1 fruit fly cellular context compared by ENCODE assay signal in the genomic region with DNA sequence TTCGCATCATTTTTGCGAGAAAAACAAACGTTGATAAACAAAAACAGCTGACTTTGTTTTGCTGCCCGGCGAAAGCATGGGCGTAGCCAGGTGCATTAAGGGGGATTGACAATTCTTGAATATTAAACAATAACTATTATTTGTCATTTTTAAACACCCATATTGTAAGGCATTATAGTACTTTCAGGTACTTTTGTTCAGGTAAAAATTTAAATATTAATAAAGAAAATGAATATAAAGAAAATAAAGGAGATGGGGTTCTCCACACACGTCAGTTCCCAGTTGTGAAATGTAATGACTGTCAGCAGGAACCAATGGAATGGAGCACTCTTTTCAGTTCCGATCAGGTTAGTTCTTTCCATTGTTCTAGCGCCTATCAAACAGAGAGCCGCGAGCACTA.
TF ChIP-seq lines count a peak whose summit lies in the region.

Gene Coq3, minus strand, starts transcription at position 58 of the 400 bp plus-strand sequence.
Gene Pld3, plus strand, starts transcription at position 294 of the 400 bp plus-strand sequence.

TF ChIP-seq in whole organism, embryonic, 481 proteins besides CTCF, POLR2A, EP300 and RAD21 (continued from another document and continues in another):
- no peak for TF ChIP-seq wor (GFP tag; IDR thresholded peaks at IDR 0.05; lab: Robert Waterston, UW)
- no peak for TF ChIP-seq eve (GFP tag; optimal IDR thresholded peaks at IDR 0.05; lab: Kevin White, UChicago)
- TF ChIP-seq CG11504 (tag; optimal IDR thresholded peaks at IDR 0.05; lab: Kevin White, UChicago): peak; percentile 86
- peak; percentile 57 for TF ChIP-seq CG13123 (GFP tag; optimal IDR thresholded peaks at IDR 0.05; lab: Kevin White, UChicago)
- TF ChIP-seq CG16863 (GFP tag; optimal IDR thresholded peaks at IDR 0.05; lab: Kevin White, UChicago): peak; percentile 54
- peak; percentile 69 for TF ChIP-seq Nf-YA (GFP tag; IDR thresholded peaks at IDR 0.05; lab: Robert Waterston, UW)
- TF ChIP-seq ap (GFP tag; IDR thresholded peaks at IDR 0.05; lab: Robert Waterston, UW): 0 out of 2 replicates have a peak, but pooled peaks have one; percentile 19
- peak; percentile 46 for TF ChIP-seq CG10959 (GFP tag; IDR thresholded peaks at IDR 0.05; lab: Robert Waterston, UW)
- TF ChIP-seq CG1233 (GFP tag; optimal IDR thresholded peaks at IDR 0.05; lab: Kevin White, UChicago): peak; percentile 78
- peak; percentile 77 for TF ChIP-seq odd (GFP tag; optimal IDR thresholded peaks at IDR 0.05; lab: Kevin White, UChicago)
- TF ChIP-seq Dref (GFP tag; IDR thresholded peaks at IDR 0.05; lab: Robert Waterston, UW): no peak
- peak; percentile 18 for TF ChIP-seq CG3407 (GFP tag; optimal IDR thresholded peaks at IDR 0.05; lab: Kevin White, UChicago)
- peak; percentile 85 for TF ChIP-seq Dbx (GFP tag; IDR thresholded peaks at IDR 0.05; lab: Robert Waterston, UW)
- peak; percentile 72; the same call in 2 of the 3 replicates for TF ChIP-seq otp (GFP tag; IDR thresholded peaks at IDR 0.05; lab: Robert Waterston, UW)
- TF ChIP-seq CG6272 (GFP tag; IDR thresholded peaks at IDR 0.05; lab: Robert Waterston, UW): 0 out of 2 replicates have a peak, but pooled peaks have one; percentile 44
- TF ChIP-seq CG43689 (GFP tag; IDR thresholded peaks at IDR 0.05; lab: Robert Waterston, UW): peak; percentile 73
- no peak for TF ChIP-seq sima (GFP tag; optimal IDR thresholded peaks at IDR 0.05; lab: Kevin White, UChicago)
- peak; percentile 56 for TF ChIP-seq CG12219 (GFP tag; optimal IDR thresholded peaks at IDR 0.05; lab: Kevin White, UChicago)
- peak; percentile 84 for TF ChIP-seq phol (tag; optimal IDR thresholded peaks at IDR 0.05; lab: Kevin White, UChicago)
- peak; percentile 57 for TF ChIP-seq CG33213 (GFP tag; optimal IDR thresholded peaks at IDR 0.05; lab: Kevin White, UChicago)
- TF ChIP-seq CG6683 (GFP tag; optimal IDR thresholded peaks at IDR 0.05; lab: Kevin White, UChicago): peak; percentile 66
- TF ChIP-seq CG11560 (tag; IDR thresholded peaks at IDR 0.05; lab: Robert Waterston, UW): no peak
- TF ChIP-seq CG12155 (GFP tag; optimal IDR thresholded peaks at IDR 0.05; lab: Kevin White, UChicago): peak; percentile 88
- peak; percentile 60 for TF ChIP-seq NC2β (GFP tag; optimal IDR thresholded peaks at IDR 0.05; lab: Kevin White, UChicago)
- peak; percentile 81 for TF ChIP-seq MBD-R2 (GFP tag; IDR thresholded peaks at IDR 0.05; lab: Robert Waterston, UW)
- TF ChIP-seq prd (optimal IDR thresholded peaks at IDR 0.05; lab: Kevin White, UChicago): no peak
- TF ChIP-seq prd (GFP tag; IDR thresholded peaks at IDR 0.05; lab: Robert Waterston, UW): peak; percentile 85
- peak; percentile 73 for TF ChIP-seq CG15601 (tag; optimal IDR thresholded peaks at IDR 0.05; lab: Kevin White, UChicago)
- TF ChIP-seq Dp (GFP tag; optimal IDR thresholded peaks at IDR 0.05; lab: Kevin White, UChicago): no peak
- peak; percentile 81 for TF ChIP-seq CG7556 (GFP tag; optimal IDR thresholded peaks at IDR 0.05; lab: Kevin White, UChicago)
- peak; percentile 59; the same call in 1 of the 2 replicates for TF ChIP-seq CG8765 (GFP tag; IDR thresholded peaks at IDR 0.05; lab: Robert Waterston, UW)
- TF ChIP-seq Poxn (GFP tag; IDR thresholded peaks at IDR 0.05; lab: Robert Waterston, UW): no peak
- peak; percentile 9 for TF ChIP-seq CG31365 (tag; optimal IDR thresholded peaks at IDR 0.05; lab: Kevin White, UChicago)
- TF ChIP-seq p53 (GFP tag; optimal IDR thresholded peaks at IDR 0.05; lab: Kevin White, UChicago): no peak
- peak in 1 of 2 experiments; percentile 28 for TF ChIP-seq insv (GFP tag; optimal IDR thresholded peaks at IDR 0.05; lab: Kevin White, UChicago)
- TF ChIP-seq jumu (GFP tag; optimal IDR thresholded peaks at IDR 0.05; lab: Kevin White, UChicago): peak; percentile 10
- TF ChIP-seq cas (GFP tag; IDR thresholded peaks at IDR 0.05; lab: Robert Waterston, UW): no peak
- TF ChIP-seq Dek (tag; optimal IDR thresholded peaks at IDR 0.05; lab: Kevin White, UChicago): peak; percentile 73
- peak; percentile 61 for TF ChIP-seq gsb-n (tag; optimal IDR thresholded peaks at IDR 0.05; lab: Kevin White, UChicago)
- TF ChIP-seq HLH3B (GFP tag; IDR thresholded peaks at IDR 0.05; lab: Robert Waterston, UW): peak; percentile 72
- peak; percentile 49 for TF ChIP-seq CG8944 (GFP tag; optimal IDR thresholded peaks at IDR 0.05; lab: Kevin White, UChicago)
- no peak for TF ChIP-seq Doc2 (GFP tag; IDR thresholded peaks at IDR 0.05; lab: Robert Waterston, UW)
- TF ChIP-seq CG16813 (GFP tag; IDR thresholded peaks at IDR 0.05; lab: Robert Waterston, UW; ENCODE audit: partially characterized antibody): no peak
- no peak for TF ChIP-seq CG17612 (GFP tag; IDR thresholded peaks at IDR 0.05; lab: Robert Waterston, UW)
- TF ChIP-seq CG15514 (GFP tag; optimal IDR thresholded peaks at IDR 0.05; lab: Kevin White, UChicago): peak; percentile 97
- TF ChIP-seq sug (tag; optimal IDR thresholded peaks at IDR 0.05; lab: Kevin White, UChicago): peak; percentile 80
- no peak for TF ChIP-seq Hey (tag; optimal IDR thresholded peaks at IDR 0.05; lab: Kevin White, UChicago)
- peak; percentile 85 for TF ChIP-seq row (GFP tag; IDR thresholded peaks at IDR 0.05; lab: Robert Waterston, UW)
- TF ChIP-seq fd102C (GFP tag; optimal IDR thresholded peaks at IDR 0.05; lab: Kevin White, UChicago): no peak
- no peak for TF ChIP-seq CG14965 (GFP tag; optimal IDR thresholded peaks at IDR 0.05; lab: Kevin White, UChicago; ENCODE audit: borderline replicate concordance)
- no peak for TF ChIP-seq Stat92E (GFP tag; optimal IDR thresholded peaks at IDR 0.05; lab: Kevin White, UChicago)
- no peak for TF ChIP-seq hbn (GFP tag; IDR thresholded peaks at IDR 0.05; lab: Robert Waterston, UW; ENCODE audit: partially characterized antibody)
- TF ChIP-seq Ssrp (tag; optimal IDR thresholded peaks at IDR 0.05; lab: Kevin White, UChicago): peak; percentile 73
- peak; percentile 88 for TF ChIP-seq CG17829 (tag; optimal IDR thresholded peaks at IDR 0.05; lab: Kevin White, UChicago)
- TF ChIP-seq CG7271 (tag; optimal IDR thresholded peaks at IDR 0.05; lab: Kevin White, UChicago): peak; percentile 60
- peak; percentile 50 for TF ChIP-seq CG4617 (GFP tag; optimal IDR thresholded peaks at IDR 0.05; lab: Kevin White, UChicago; ENCODE audit: borderline replicate concordance)
- peak; percentile 83 for TF ChIP-seq sob (GFP tag; IDR thresholded peaks at IDR 0.05; lab: Robert Waterston, UW)
- peak; percentile 60 for TF ChIP-seq CrebB (tag; optimal IDR thresholded peaks at IDR 0.05; lab: Kevin White, UChicago)
- peak; percentile 79 for TF ChIP-seq tgo (GFP tag; IDR thresholded peaks at IDR 0.05; lab: Robert Waterston, UW)
- TF ChIP-seq CG2199 (GFP tag; IDR thresholded peaks at IDR 0.05; lab: Robert Waterston, UW): 0 out of 3 replicates have a peak, but pooled peaks have one; percentile 38
- TF ChIP-seq CG12744 (GFP tag; optimal IDR thresholded peaks at IDR 0.05; lab: Kevin White, UChicago): peak; percentile 63
- TF ChIP-seq Dll (GFP tag; IDR thresholded peaks at IDR 0.05; lab: Robert Waterston, UW; ENCODE audit: partially characterized antibody): no peak
- TF ChIP-seq pfk (GFP tag; optimal IDR thresholded peaks at IDR 0.05; lab: Kevin White, UChicago): peak; percentile 94
- TF ChIP-seq hth (optimal IDR thresholded peaks at IDR 0.05; lab: Kevin White, UChicago): no peak
- peak; percentile 80 for TF ChIP-seq CG16779 (GFP tag; IDR thresholded peaks at IDR 0.05; lab: Robert Waterston, UW)
- no peak for TF ChIP-seq CG9797 (GFP tag; optimal IDR thresholded peaks at IDR 0.05; lab: Kevin White, UChicago)
- peak; percentile 69 to 82 for TF ChIP-seq Hr51 (GFP tag; optimal IDR thresholded peaks at IDR 0.05; lab: Kevin White, UChicago)
- TF ChIP-seq CG8478 (optimal IDR thresholded peaks at IDR 0.05; lab: Kevin White, UChicago): no peak
- no peak for TF ChIP-seq crol (GFP tag; IDR thresholded peaks at IDR 0.05; lab: Robert Waterston, UW)
- peak; percentile 87 for TF ChIP-seq CG17361 (GFP tag; IDR thresholded peaks at IDR 0.05; lab: Robert Waterston, UW)
- peak; percentile 90 for TF ChIP-seq Fer1 (GFP tag; optimal IDR thresholded peaks at IDR 0.05; lab: Kevin White, UChicago)
- TF ChIP-seq CG15479 (GFP tag; optimal IDR thresholded peaks at IDR 0.05; lab: Kevin White, UChicago): peak; percentile 15
- peak; percentile 64 for TF ChIP-seq CG7987 (GFP tag; optimal IDR thresholded peaks at IDR 0.05; lab: Kevin White, UChicago)
- TF ChIP-seq sens (GFP tag; lab: Kevin White, UChicago): peak; percentile 96
- peak; percentile 63 for TF ChIP-seq rib (GFP tag; IDR thresholded peaks at IDR 0.05; lab: Robert Waterston, UW)
- 0 out of 2 replicates have a peak, but pooled peaks have one; percentile 28 for TF ChIP-seq CG7372 (GFP tag; IDR thresholded peaks at IDR 0.05; lab: Robert Waterston, UW)
- no peak; the same call in none of the 2 replicates for TF ChIP-seq Rx (GFP tag; IDR thresholded peaks at IDR 0.05; lab: Robert Waterston, UW)
- TF ChIP-seq CG12299 (tag; optimal IDR thresholded peaks at IDR 0.05; lab: Kevin White, UChicago): peak; percentile 57
- TF ChIP-seq lov (optimal IDR thresholded peaks at IDR 0.05; lab: Kevin White, UChicago): no peak
- TF ChIP-seq lov (GFP tag; IDR thresholded peaks at IDR 0.05; lab: Robert Waterston, UW): peak; percentile 80; the same call in 1 of the 3 replicates
- TF ChIP-seq ems (GFP tag; optimal IDR thresholded peaks at IDR 0.05; lab: Kevin White, UChicago): peak; percentile 71
- TF ChIP-seq esg (GFP tag; conservative IDR thresholded peaks at IDR 0.05; lab: Robert Waterston, UW): peak; percentile 38; the same call in 1 of the 2 replicates
- peak; percentile 85 for TF ChIP-seq Hsf (GFP tag; optimal IDR thresholded peaks at IDR 0.05; lab: Kevin White, UChicago)
- TF ChIP-seq CG12236 (GFP tag; optimal IDR thresholded peaks at IDR 0.05; lab: Kevin White, UChicago): no peak
- TF ChIP-seq nerfin-2 (GFP tag; IDR thresholded peaks at IDR 0.05; lab: Robert Waterston, UW; ENCODE audit: partially characterized antibody): no peak
- peak; percentile 82 for TF ChIP-seq CG6689 (GFP tag; IDR thresholded peaks at IDR 0.05; lab: Robert Waterston, UW)
- peak; percentile 77 for TF ChIP-seq CG14710 (tag; optimal IDR thresholded peaks at IDR 0.05; lab: Kevin White, UChicago)
- TF ChIP-seq CG14860 (GFP tag; IDR thresholded peaks at IDR 0.05; lab: Robert Waterston, UW; ENCODE audit: partially characterized antibody): no peak
- TF ChIP-seq lmd (GFP tag; IDR thresholded peaks at IDR 0.05; lab: Robert Waterston, UW): peak; percentile 78
- TF ChIP-seq CG18262 (tag; optimal IDR thresholded peaks at IDR 0.05; lab: Kevin White, UChicago): peak; percentile 82
- no peak for TF ChIP-seq dimm (GFP tag; IDR thresholded peaks at IDR 0.05; lab: Robert Waterston, UW)
- peak; percentile 92 for TF ChIP-seq lab (GFP tag; optimal IDR thresholded peaks at IDR 0.05; lab: Kevin White, UChicago)
- no peak for TF ChIP-seq jigr1 (GFP tag; IDR thresholded peaks at IDR 0.05; lab: Robert Waterston, UW)
- TF ChIP-seq CG9817 (tag; optimal IDR thresholded peaks at IDR 0.05; lab: Kevin White, UChicago): peak; percentile 77
- peak; percentile 48 for TF ChIP-seq ssp (GFP tag; IDR thresholded peaks at IDR 0.05; lab: Robert Waterston, UW)
- TF ChIP-seq CG11247 (GFP tag; IDR thresholded peaks at IDR 0.05; lab: Robert Waterston, UW): peak; percentile 72; the same call in 1 of the 2 replicates
- no peak for TF ChIP-seq Taf1 (GFP tag; IDR thresholded peaks at IDR 0.05; lab: Robert Waterston, UW)
- no peak for TF ChIP-seq unc-4 (GFP tag; IDR thresholded peaks at IDR 0.05; lab: Robert Waterston, UW; ENCODE audit: partially characterized antibody)
- peak; percentile 58; the same call in 1 of the 2 replicates for TF ChIP-seq CG32767 (GFP tag; IDR thresholded peaks at IDR 0.05; lab: Robert Waterston, UW)
- peak; percentile 74 for TF ChIP-seq CG17385 (GFP tag; optimal IDR thresholded peaks at IDR 0.05; lab: Kevin White, UChicago)
- peak; percentile 65 for TF ChIP-seq CG18764 (GFP tag; optimal IDR thresholded peaks at IDR 0.05; lab: Kevin White, UChicago)
- peak; percentile 40 for TF ChIP-seq eyg (GFP tag; optimal IDR thresholded peaks at IDR 0.05; lab: Kevin White, UChicago)
- TF ChIP-seq run (tag; optimal IDR thresholded peaks at IDR 0.05; lab: Kevin White, UChicago): peak; percentile 46
- peak; percentile 6 for TF ChIP-seq CG10431 (GFP tag; optimal IDR thresholded peaks at IDR 0.05; lab: Kevin White, UChicago)
- TF ChIP-seq Sin3A (optimal IDR thresholded peaks at IDR 0.05; lab: Kevin White, UChicago): no peak
- TF ChIP-seq CG12659 (GFP tag; optimal IDR thresholded peaks at IDR 0.05; lab: Kevin White, UChicago): peak; percentile 84
- peak; percentile 60 for TF ChIP-seq croc (GFP tag; conservative IDR thresholded peaks at IDR 0.05; lab: Robert Waterston, UW)
- peak; percentile 82 for TF ChIP-seq CG13894 (tag; optimal IDR thresholded peaks at IDR 0.05; lab: Kevin White, UChicago)
- TF ChIP-seq ttk (GFP tag; IDR thresholded peaks at IDR 0.05; lab: Robert Waterston, UW): peak; percentile 61; the same call in 1 of the 2 replicates
- peak; percentile 68 for TF ChIP-seq CHES-1-like (GFP tag; optimal IDR thresholded peaks at IDR 0.05; lab: Kevin White, UChicago)
- no peak for TF ChIP-seq CG11398 (GFP tag; optimal IDR thresholded peaks at IDR 0.05; lab: Kevin White, UChicago)
- TF ChIP-seq pho (GFP tag; optimal IDR thresholded peaks at IDR 0.05; lab: Kevin White, UChicago): peak; percentile 80
- TF ChIP-seq nerfin-1 (tag; optimal IDR thresholded peaks at IDR 0.05; lab: Kevin White, UChicago): peak; percentile 67
- peak; percentile 44; the same call in 1 of the 2 replicates for TF ChIP-seq klu (GFP tag; IDR thresholded peaks at IDR 0.05; lab: Robert Waterston, UW)
- peak; percentile 80 for TF ChIP-seq Mad (GFP tag; optimal IDR thresholded peaks at IDR 0.05; lab: Kevin White, UChicago)
- TF ChIP-seq CG10366 (GFP tag; IDR thresholded peaks at IDR 0.05; lab: Robert Waterston, UW): peak; percentile 69
- no peak for TF ChIP-seq ftz-f1 (GFP tag; optimal IDR thresholded peaks at IDR 0.05; lab: Kevin White, UChicago)
- peak; percentile 58 for TF ChIP-seq fu2 (GFP tag; optimal IDR thresholded peaks at IDR 0.05; lab: Kevin White, UChicago)
- TF ChIP-seq CG4730 (GFP tag; IDR thresholded peaks at IDR 0.05; lab: Robert Waterston, UW): peak; percentile 55; the same call in 1 of the 2 replicates
- TF ChIP-seq Elba2 (GFP tag; optimal IDR thresholded peaks at IDR 0.05; lab: Kevin White, UChicago): no peak
- TF ChIP-seq CG18619 (GFP tag; optimal IDR thresholded peaks at IDR 0.05; lab: Kevin White, UChicago): peak; percentile 73
- TF ChIP-seq psq (GFP tag; optimal IDR thresholded peaks at IDR 0.05; lab: Kevin White, UChicago): no peak
- peak; percentile 23 for TF ChIP-seq Sry-δ (GFP tag; optimal IDR thresholded peaks at IDR 0.05; lab: Kevin White, UChicago)
- TF ChIP-seq slbo (GFP tag; IDR thresholded peaks at IDR 0.05; lab: Robert Waterston, UW): peak; percentile 89
